Worm (Caenorhabditis elegans): ENCODE data around the gene F43C11.7.

ce11 chrII:2320097-2320496, 15.6 kb upstream of the F43C11.7 start, which contains the start of gene ZK1240.3:
- no peak for TF ChIP-seq snpc-4 (tag; optimal IDR thresholded peaks at IDR 0.05)
- TF ChIP-seq ztf-11 (tag; optimal IDR thresholded peaks at IDR 0.05) = no peak
- no peak for TF ChIP-seq fkh-10 (GFP tag; optimal IDR thresholded peaks at IDR 0.05)
- TF ChIP-seq ama-1 (optimal IDR thresholded peaks at IDR 0.05) = no peak
- TF ChIP-seq fos-1 (tag; optimal IDR thresholded peaks at IDR 0.05) = no peak
- no peak for TF ChIP-seq nhr-28 (tag; optimal IDR thresholded peaks at IDR 0.05)

Measured in whole organism, L3 larva.